Worm (Caenorhabditis elegans) whole organism, L4 larva: Measurements from ENCODE around the gene oma-2.
A peak's percentile ranks its signal among the peaks of the same experiment; 100 is the strongest.

Source experiments
- F49E8.2 ChIP-seq: sonication (generic microtip); optimal IDR thresholded peaks from 2 replicates; lab custom pipeline; 2016; ENCODE audit warnings: missing compliant biosample characterization, mild to moderate bottlenecking, missing genetic modification characterization, borderline replicate concordance
- T26A8.4 ChIP-seq: fragments of 200-800 bp; sonication (Bioruptor generic); IDR thresholded peaks from 2 replicates; pipeline ENCODE4 v1.3.6; 2022; ENCODE audit warnings: missing genetic modification characterization, missing compliant biosample characterization
- Y48G9A.11 ChIP-seq: fragments of 200-800 bp; sonication (Bioruptor generic); IDR thresholded peaks from 2 replicates; pipeline ENCODE4 v1.3.6; 2022; ENCODE audit warnings: missing genetic modification reagents, missing genetic modification characterization, missing compliant biosample characterization
- Y5F2A.4 ChIP-seq: fragments of 200-800 bp; sonication (Bioruptor generic); optimal IDR thresholded peaks from 2 replicates; lab custom pipeline; 2018; ENCODE audit warnings: mild to moderate bottlenecking, missing genetic modification characterization, missing compliant biosample characterization
- ZK546.5 ChIP-seq, 2 experiments: sonication (generic microtip); optimal IDR thresholded peaks; 2 replicates each; lab custom pipeline; 2017; ENCODE audit warnings: missing biosample characterization in 2 of 2, missing genetic modification characterization in 2 of 2
- aly-2 ChIP-seq: sonication (generic microtip); optimal IDR thresholded peaks from 2 replicates; lab custom pipeline; 2018; ENCODE audit warnings: missing biosample characterization, missing genetic modification characterization
- ceh-28 ChIP-seq: fragments of 150-350 bp; optimal IDR thresholded peaks from 2 replicates; lab custom pipeline; 2014; ENCODE audit warnings: missing biosample characterization, missing genetic modification reagents, missing genetic modification characterization
- ceh-32 ChIP-seq: sonication (generic microtip); optimal IDR thresholded peaks from 2 replicates; lab custom pipeline; 2016; ENCODE audit warnings: mild to moderate bottlenecking, missing genetic modification characterization, missing compliant biosample characterization; ENCODE audit not compliant: poor library complexity
- ceh-44 ChIP-seq: fragments of 200-800 bp; sonication (Bioruptor generic); IDR thresholded peaks from 2 replicates; pipeline ENCODE4 v1.3.6; 2022; ENCODE audit warnings: missing genetic modification reagents, missing genetic modification characterization, missing compliant biosample characterization
- ctbp-1 ChIP-seq: fragments of 200-800 bp; sonication (Bioruptor generic); IDR thresholded peaks from 2 replicates; pipeline ENCODE4 v1.3.6; 2022; ENCODE audit warnings: missing genetic modification reagents, missing genetic modification characterization, missing compliant biosample characterization
- daf-16 ChIP-seq, 3 experiments: sonication (generic microtip); optimal IDR thresholded peaks; 2 replicates each; lab custom pipeline; 2016 to 2017; ENCODE audit warnings: missing genetic modification characterization in 3 of 3, missing genetic modification reagents in 3 of 3, mild to moderate bottlenecking in 2 of 3, missing compliant biosample characterization in 2 of 3, missing biosample characterization in 1 of 3, moderate library complexity in 1 of 3
- daf-8 ChIP-seq: fragments of 200-800 bp; sonication (Bioruptor generic); IDR thresholded peaks from 2 replicates; pipeline ENCODE4 v1.3.6; 2022; ENCODE audit warnings: missing genetic modification characterization, missing compliant biosample characterization
- dmd-6 ChIP-seq: fragments of 200-800 bp; sonication (Bioruptor generic); IDR thresholded peaks from 2 replicates; pipeline ENCODE4 v1.3.6; 2022; ENCODE audit warnings: missing genetic modification reagents, missing genetic modification characterization, missing compliant biosample characterization
- dpl-1 ChIP-seq: fragments of 150-350 bp; optimal IDR thresholded peaks from 2 replicates; lab custom pipeline; 2014; ENCODE audit warnings: missing biosample characterization, missing genetic modification reagents, missing genetic modification characterization
- dve-1 ChIP-seq: sonication (generic microtip); optimal IDR thresholded peaks from 2 replicates; lab custom pipeline; 2017; ENCODE audit warnings: antibody characterized with exemption, mild to moderate bottlenecking, missing genetic modification characterization, missing compliant biosample characterization; ENCODE audit not compliant: insufficient read depth
- egl-27 ChIP-seq: sonication (generic microtip); optimal IDR thresholded peaks from 3 replicates; lab custom pipeline; 2017; ENCODE audit warnings: missing biosample characterization, missing genetic modification reagents, missing genetic modification characterization
- gei-8 ChIP-seq: fragments of 200-800 bp; sonication (Bioruptor generic); optimal IDR thresholded peaks from 2 replicates; lab custom pipeline; 2018; ENCODE audit warnings: mild to moderate bottlenecking, missing genetic modification characterization, missing compliant biosample characterization
- hlh-11 ChIP-seq: fragments of 200-800 bp; sonication (Bioruptor generic); optimal IDR thresholded peaks from 2 replicates; lab custom pipeline; 2018; ENCODE audit warnings: mild to moderate bottlenecking, missing genetic modification characterization, missing compliant biosample characterization
- hmg-1.1 ChIP-seq: fragments of 200-800 bp; sonication (Bioruptor generic); IDR thresholded peaks from 2 replicates; pipeline ENCODE4 v1.3.6; 2022; ENCODE audit warnings: missing genetic modification reagents, missing genetic modification characterization, missing compliant biosample characterization
- jun-1 ChIP-seq: fragments of 150-350 bp; optimal IDR thresholded peaks from 2 replicates; lab custom pipeline; 2014; ENCODE audit warnings: missing biosample characterization, missing genetic modification reagents, missing genetic modification characterization
- lim-7 ChIP-seq: fragments of 200-800 bp; sonication (Bioruptor generic); IDR thresholded peaks from 2 replicates; pipeline ENCODE4 v1.3.6; 2022; ENCODE audit warnings: missing genetic modification characterization, missing compliant biosample characterization
- lin-1 ChIP-seq: fragments of 200-800 bp; sonication (Bioruptor generic); IDR thresholded peaks from 2 replicates; pipeline ENCODE4 v1.3.6; 2022; ENCODE audit warnings: missing genetic modification reagents, missing genetic modification characterization, missing compliant biosample characterization
- lin-29 ChIP-seq: fragments of 200-800 bp; sonication (Bioruptor generic); IDR thresholded peaks from 2 replicates; pipeline ENCODE4 v1.3.6; 2022; ENCODE audit warnings: missing genetic modification reagents, missing genetic modification characterization, missing compliant biosample characterization
- lin-38 ChIP-seq: fragments of 200-800 bp; sonication (Bioruptor generic); IDR thresholded peaks from 2 replicates; pipeline ENCODE4 v1.3.6; 2022; ENCODE audit warnings: missing genetic modification reagents, missing genetic modification characterization, missing compliant biosample characterization
- lsy-2 ChIP-seq, 2 experiments: fragments of 150-350 bp in 1 of 2; sonication (generic microtip) in 1 of 2; optimal IDR thresholded peaks; 2 replicates each; lab custom pipeline; 2014 to 2017; ENCODE audit warnings: missing biosample characterization in 2 of 2, missing genetic modification characterization in 2 of 2
- madf-9 ChIP-seq: fragments of 200-800 bp; sonication (Bioruptor generic); conservative IDR thresholded peaks from 2 replicates; pipeline ENCODE4 v1.3.6; 2022; ENCODE audit warnings: missing genetic modification reagents, missing genetic modification characterization, missing compliant biosample characterization
- mep-1 ChIP-seq: fragments of 150-350 bp; sonication (generic microtip); optimal IDR thresholded peaks from 3 replicates; lab custom pipeline; 2014; ENCODE audit warnings: missing biosample characterization, missing genetic modification characterization
- mes-2 ChIP-seq: sonication (generic microtip); optimal IDR thresholded peaks from 2 replicates; lab custom pipeline; 2016; ENCODE audit warnings: missing genotype, mild to moderate bottlenecking, missing genetic modification characterization, missing compliant biosample characterization; ENCODE audit not compliant: poor library complexity, severe bottlenecking
- mxl-3 ChIP-seq: fragments of 200-800 bp; sonication (Bioruptor generic); optimal IDR thresholded peaks from 2 replicates; lab custom pipeline; 2018; ENCODE audit warnings: mild to moderate bottlenecking, missing genetic modification characterization, missing compliant biosample characterization
- nhr-102 ChIP-seq: sonication (generic microtip); optimal IDR thresholded peaks from 2 replicates; lab custom pipeline; 2016; ENCODE audit warnings: mild to moderate bottlenecking, missing genetic modification characterization, moderate library complexity, missing compliant biosample characterization
- nhr-11 ChIP-seq: fragments of 150-350 bp; optimal IDR thresholded peaks from 2 replicates; lab custom pipeline; 2014; ENCODE audit warnings: missing biosample characterization, missing genetic modification characterization
- nhr-28 ChIP-seq: fragments of 150-350 bp; optimal IDR thresholded peaks from 2 replicates; lab custom pipeline; 2014; ENCODE audit warnings: missing biosample characterization, missing genetic modification characterization
- nhr-48 ChIP-seq: sonication (generic microtip); optimal IDR thresholded peaks from 2 replicates; lab custom pipeline; 2016; ENCODE audit warnings: mild to moderate bottlenecking, missing genetic modification characterization, missing compliant biosample characterization
- nhr-6 ChIP-seq: fragments of 150-350 bp; optimal IDR thresholded peaks from 2 replicates; lab custom pipeline; 2014; ENCODE audit warnings: missing biosample characterization, missing genetic modification characterization
- nhr-76 ChIP-seq: fragments of 150-350 bp; optimal IDR thresholded peaks from 2 replicates; lab custom pipeline; 2014; ENCODE audit warnings: missing biosample characterization, missing genetic modification characterization
- nhr-77 ChIP-seq: fragments of 150-350 bp; optimal IDR thresholded peaks from 2 replicates; lab custom pipeline; 2014; ENCODE audit warnings: missing biosample characterization, missing genetic modification characterization
- pqm-1 ChIP-seq: sonication (generic microtip); optimal IDR thresholded peaks from 2 replicates; lab custom pipeline; 2017; ENCODE audit warnings: missing biosample characterization, missing genetic modification characterization
- snpc-4 ChIP-seq: fragments of 150-350 bp; optimal IDR thresholded peaks from 2 replicates; lab custom pipeline; 2014; ENCODE audit warnings: missing biosample characterization, missing genetic modification characterization
- spr-3 ChIP-seq: fragments of 200-800 bp; sonication (Bioruptor generic); optimal IDR thresholded peaks from 2 replicates; lab custom pipeline; 2018; ENCODE audit warnings: mild to moderate bottlenecking, missing genetic modification characterization, missing compliant biosample characterization
- zfp-2 ChIP-seq: sonication (generic microtip); optimal IDR thresholded peaks from 2 replicates; lab custom pipeline; 2016; ENCODE audit warnings: mild to moderate bottlenecking, missing genetic modification characterization, missing compliant biosample characterization
- zip-11 ChIP-seq: fragments of 200-800 bp; sonication (Bioruptor generic); IDR thresholded peaks from 2 replicates; pipeline ENCODE4 v1.3.6; 2022; ENCODE audit warnings: missing genetic modification characterization, missing compliant biosample characterization
- ztf-7 ChIP-seq: fragments of 150-350 bp; optimal IDR thresholded peaks from 2 replicates; lab custom pipeline; 2014; ENCODE audit warnings: missing biosample characterization, missing genetic modification characterization

oma-2 gene

DNA sequence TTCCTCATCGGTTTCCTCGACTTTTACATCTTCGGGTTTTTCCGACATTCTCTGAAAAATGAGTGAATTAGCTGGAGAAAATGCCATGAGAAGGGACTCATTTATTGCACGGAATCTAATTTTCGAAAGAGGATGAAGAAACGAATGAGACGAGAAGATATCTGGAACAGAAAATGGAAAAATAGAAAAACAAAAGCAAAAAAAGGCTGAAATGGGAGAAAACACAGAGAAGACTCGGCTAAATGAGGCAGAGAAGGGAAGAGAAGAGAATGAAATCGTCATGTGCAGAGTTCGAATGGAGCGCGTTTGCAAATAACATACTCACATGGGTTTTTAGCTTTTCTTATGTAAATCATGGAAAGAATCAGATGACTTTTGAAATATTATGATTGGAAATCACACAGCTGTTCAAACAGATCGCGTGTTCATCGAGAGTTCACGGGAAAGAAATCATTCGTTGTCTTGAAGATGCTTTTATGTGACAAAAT, 15.3 kb upstream of the oma-2 start, which contains the start of gene Y97E10AR.6 (continued):
- TF ChIP-seq F49E8.2 (tag; lab: Kevin White, UChicago) (no peak), pqm-1 (tag; lab: Kevin White, UChicago) (no peak), lin-29 (GFP tag; lab: Robert Waterston, UW) (no peak), ZK546.5 (tag; optimal IDR thresholded peaks at IDR 0.05; lab: Kevin White, UChicago) (no peak), lin-1 (GFP tag; lab: Robert Waterston, UW) (no peak), dpl-1 (no peak), ceh-28 (tag; lab: Kevin White, UChicago) (no peak), nhr-77 (tag; lab: Kevin White, UChicago) (no peak), dmd-6 (GFP tag; lab: Robert Waterston, UW) (peak; percentile 37), T26A8.4 (no peak), nhr-11 (no peak), Y48G9A.11 (no peak), hmg-1.1 (GFP tag; lab: Robert Waterston, UW) (0 out of 2 replicates have a peak, but pooled peaks have one; percentile 22), lsy-2 (tag; optimal IDR thresholded peaks at IDR 0.05; lab: Kevin White, UChicago) (peak in 1 of 2 experiments; percentile 50), mxl-3 (GFP tag; lab: Kevin White, UChicago) (peak; percentile 6), gei-8 (GFP tag; lab: Kevin White, UChicago) (no peak), ceh-32 (tag; lab: Kevin White, UChicago) (no peak), ctbp-1 (GFP tag; lab: Robert Waterston, UW) (no peak), nhr-6 (no peak), snpc-4 (tag; lab: Kevin White, UChicago) (no peak), ztf-7 (peak; percentile 23), spr-3 (GFP tag; lab: Kevin White, UChicago) (no peak), madf-9 (GFP tag; lab: Robert Waterston, UW) (no peak), daf-8 (GFP tag; lab: Robert Waterston, UW) (no peak), zip-11 (GFP tag; lab: Robert Waterston, UW) (no peak), nhr-48 (no peak), ceh-44 (GFP tag; lab: Robert Waterston, UW) (no peak), mes-2 (tag; lab: Kevin White, UChicago) (peak; percentile 47), nhr-28 (tag; lab: Kevin White, UChicago) (peak; percentile 43), hlh-11 (tag; lab: Kevin White, UChicago) (peak; percentile 41), Y5F2A.4 (GFP tag; lab: Kevin White, UChicago) (no peak), aly-2 (tag; lab: Kevin White, UChicago) (no peak), nhr-102 (tag; lab: Kevin White, UChicago) (no peak), nhr-76 (no peak), jun-1 (tag; lab: Kevin White, UChicago) (no peak)

DNA sequence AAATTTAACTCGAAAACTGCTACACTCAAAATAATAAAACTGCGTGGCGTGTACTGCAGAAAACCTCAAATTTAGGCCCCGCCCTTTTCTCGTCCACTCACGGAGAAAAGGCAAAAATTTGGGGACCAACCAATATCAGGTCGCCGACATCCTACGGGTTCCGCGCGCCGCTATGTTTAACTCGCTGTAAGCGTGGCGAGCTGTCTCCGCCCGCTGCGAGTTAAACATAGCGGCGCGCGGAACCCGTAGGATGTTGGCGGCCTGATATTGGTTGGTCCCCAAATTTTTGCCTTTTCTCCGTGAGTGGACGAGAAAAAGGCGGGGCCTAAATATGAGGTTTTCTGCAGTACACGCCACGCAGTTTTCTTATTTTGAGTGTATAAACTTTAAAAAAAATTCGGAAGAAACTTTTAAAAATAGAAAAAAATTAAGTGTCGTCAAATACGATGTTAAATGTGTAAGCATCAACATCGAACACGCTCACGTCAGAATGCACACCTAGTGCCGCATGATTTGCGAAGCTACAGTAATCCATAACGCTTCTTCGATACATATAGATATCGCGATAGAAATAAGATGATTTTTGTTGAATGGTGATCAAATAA, 14.4 kb upstream of the oma-2 start:
- 0 out of 2 replicates have a peak, but pooled peaks have one; percentile 21 for TF ChIP-seq lin-38 (GFP tag; lab: Robert Waterston, UW)
- peak; percentile 40 for TF ChIP-seq F49E8.2 (tag; lab: Kevin White, UChicago)
- 0 out of 2 replicates have a peak, but pooled peaks have one; percentile 6 for TF ChIP-seq lim-7

DNA sequence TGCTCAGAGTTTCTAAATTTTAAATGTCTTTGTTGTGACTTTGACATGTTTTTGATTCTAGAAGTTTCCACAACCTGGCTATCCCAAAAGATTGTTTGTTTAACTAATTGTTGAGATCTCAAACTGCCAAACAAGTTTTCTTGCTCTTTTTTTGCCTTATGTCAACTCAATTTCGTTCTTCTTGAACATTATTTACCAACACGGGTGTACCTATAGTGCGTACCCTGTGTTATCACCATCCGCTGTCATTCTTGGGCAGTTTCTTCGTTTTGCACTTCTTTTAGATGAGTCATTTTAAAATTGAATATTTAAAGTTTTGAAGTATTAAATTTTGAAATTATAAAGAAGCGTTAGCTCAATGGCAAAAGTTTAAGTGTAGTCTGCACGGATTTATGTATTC, 12.3 kb upstream of the oma-2 start, which contains the start of gene sptl-2:
sptl-2 (plus strand) TSS at position 280 of the 400 bp plus-strand sequence.
- TF ChIP-seq snpc-4 (tag; lab: Kevin White, UChicago) (no peak), dmd-6 (GFP tag; lab: Robert Waterston, UW) (peak; percentile 23), pqm-1 (tag; lab: Kevin White, UChicago) (peak; percentile 84), mes-2 (tag; lab: Kevin White, UChicago) (peak; percentile 8), daf-16 (GFP tag; optimal IDR thresholded peaks at IDR 0.05; lab: Kevin White, UChicago) (no peak), daf-16 (tag; optimal IDR thresholded peaks at IDR 0.05; lab: Kevin White, UChicago) (peak; percentile 40), nhr-28 (tag; lab: Kevin White, UChicago) (peak; percentile 59), dve-1 (peak; percentile 15), egl-27 (tag; lab: Kevin White, UChicago) (no peak), zfp-2 (no peak), mep-1 (tag; lab: Kevin White, UChicago) (peak; percentile 4)
